Worm (Caenorhabditis elegans) whole organism, young adult: ENCODE measurements around the gene kvs-3.

ENCODE experiments used
- B0035.1 ChIP-seq: sonication (generic microtip); optimal IDR thresholded peaks from 2 replicates; lab custom pipeline; 2016; ENCODE audit warnings: missing genetic modification characterization, mild to moderate bottlenecking, missing compliant biosample characterization, missing genotype, missing genetic modification reagents
- F33H1.4 ChIP-seq: fragments of 200-800 bp; sonication (Bioruptor generic); IDR thresholded peaks from 2 replicates; pipeline ENCODE4 v1.3.6; 2022; ENCODE audit warnings: missing genetic modification reagents, missing genetic modification characterization, missing compliant biosample characterization
- F37B4.10 ChIP-seq: fragments of 200-800 bp; sonication (Bioruptor generic); IDR thresholded peaks from 2 replicates; pipeline ENCODE4 v1.3.6; 2022; ENCODE audit warnings: missing genetic modification characterization, missing compliant biosample characterization
- F49E8.2 ChIP-seq: sonication (generic microtip); optimal IDR thresholded peaks from 3 replicates; lab custom pipeline; 2017; ENCODE audit warnings: missing genetic modification characterization, mild to moderate bottlenecking, missing compliant biosample characterization, antibody characterized with exemption, moderate library complexity; ENCODE audit not compliant: insufficient read depth
- F52B5.7 ChIP-seq: sonication (generic microtip); optimal IDR thresholded peaks from 2 replicates; lab custom pipeline; 2016; ENCODE audit warnings: mild to moderate bottlenecking, missing genetic modification characterization, missing compliant biosample characterization
- K11D2.4 ChIP-seq: fragments of 200-800 bp; sonication (Bioruptor generic); IDR thresholded peaks from 2 replicates; pipeline ENCODE4 v1.3.6; 2022; ENCODE audit warnings: missing genetic modification reagents, missing genetic modification characterization, missing compliant biosample characterization
- Y53F4B.3 ChIP-seq: fragments of 200-800 bp; sonication (Bioruptor generic); IDR thresholded peaks from 2 replicates; pipeline ENCODE4 v1.3.6; 2022; ENCODE audit warnings: missing genetic modification reagents, missing genetic modification characterization, missing compliant biosample characterization
- Y53G8AR.9 ChIP-seq: fragments of 200-800 bp; sonication (Bioruptor generic); conservative IDR thresholded peaks from 2 replicates; pipeline ENCODE4 v1.3.6; 2022; ENCODE audit warnings: missing genetic modification reagents, missing genetic modification characterization, missing compliant biosample characterization
- Y56A3A.18 ChIP-seq: fragments of 200-800 bp; sonication (Bioruptor generic); IDR thresholded peaks from 2 replicates; pipeline ENCODE4 v1.3.6; 2022; ENCODE audit warnings: missing genetic modification reagents, missing genetic modification characterization, missing compliant biosample characterization
- Y67H2A.10 ChIP-seq: fragments of 200-800 bp; sonication (Bioruptor generic); conservative IDR thresholded peaks from 2 replicates; pipeline ENCODE4 v1.3.6; 2022; ENCODE audit warnings: missing genetic modification reagents, missing genetic modification characterization, missing compliant biosample characterization
- ZK185.1 ChIP-seq: sonication (generic microtip); optimal IDR thresholded peaks from 2 replicates; lab custom pipeline; 2016; ENCODE audit warnings: mild to moderate bottlenecking, missing genetic modification characterization, missing compliant biosample characterization; ENCODE audit not compliant: poor library complexity, severe bottlenecking
- aptf-2 ChIP-seq: fragments of 200-800 bp; sonication (Bioruptor generic); conservative IDR thresholded peaks from 2 replicates; pipeline ENCODE4 v1.3.6; 2022; ENCODE audit warnings: missing genetic modification reagents, missing genetic modification characterization, missing compliant biosample characterization
- atf-7 ChIP-seq: sonication (generic microtip); optimal IDR thresholded peaks from 2 replicates; lab custom pipeline; 2017; ENCODE audit warnings: mild to moderate bottlenecking, missing genetic modification characterization, missing compliant biosample characterization
- athp-1 ChIP-seq: sonication (generic microtip); optimal IDR thresholded peaks from 2 replicates; lab custom pipeline; 2017; ENCODE audit warnings: mild to moderate bottlenecking, missing genetic modification characterization, missing compliant biosample characterization
- attf-3 ChIP-seq: fragments of 200-800 bp; sonication (Bioruptor generic); conservative IDR thresholded peaks from 2 replicates; pipeline ENCODE4 v1.3.6; 2022; ENCODE audit warnings: missing genetic modification reagents, missing genetic modification characterization, missing compliant biosample characterization
- bed-1 ChIP-seq: fragments of 200-800 bp; sonication (Bioruptor generic); IDR thresholded peaks from 2 replicates; pipeline ENCODE4 v1.3.6; 2022; ENCODE audit warnings: missing genetic modification reagents, missing genetic modification characterization, missing compliant biosample characterization
- ceh-100 ChIP-seq: fragments of 200-800 bp; sonication (Bioruptor generic); IDR thresholded peaks from 2 replicates; pipeline ENCODE4 v1.3.6; 2022; ENCODE audit warnings: missing genetic modification reagents, missing genetic modification characterization, missing compliant biosample characterization
- ceh-40 ChIP-seq: fragments of 200-800 bp; sonication (Bioruptor generic); IDR thresholded peaks from 2 replicates; pipeline ENCODE4 v1.3.6; 2022; ENCODE audit warnings: missing genetic modification characterization, missing compliant biosample characterization
- ceh-91 ChIP-seq: fragments of 200-800 bp; sonication (Bioruptor generic); IDR thresholded peaks from 2 replicates; pipeline ENCODE4 v1.3.6; 2022; ENCODE audit warnings: missing genetic modification reagents, missing genetic modification characterization, missing compliant biosample characterization
- dpff-1 ChIP-seq: sonication (generic microtip); optimal IDR thresholded peaks from 2 replicates; lab custom pipeline; 2017; ENCODE audit warnings: mild to moderate bottlenecking, missing genetic modification characterization, missing compliant biosample characterization
- dpl-1 ChIP-seq: fragments of 150-350 bp; optimal IDR thresholded peaks from 2 replicates; lab custom pipeline; 2014; ENCODE audit warnings: missing biosample characterization, missing genetic modification reagents, missing genetic modification characterization
- efl-1 ChIP-seq: fragments of 150-350 bp; optimal IDR thresholded peaks from 2 replicates; lab custom pipeline; 2014; ENCODE audit warnings: missing biosample characterization, missing genetic modification reagents, missing genetic modification characterization
- egl-18 ChIP-seq: fragments of 200-800 bp; sonication (Bioruptor generic); IDR thresholded peaks from 2 replicates; pipeline ENCODE4 v1.3.6; 2022; ENCODE audit warnings: missing genetic modification reagents, missing genetic modification characterization, missing compliant biosample characterization
- him-1 ChIP-seq: sonication (generic microtip); optimal IDR thresholded peaks from 2 replicates; lab custom pipeline; 2016; ENCODE audit warnings: missing genotype, missing genetic modification reagents, missing genetic modification characterization, missing compliant biosample characterization
- hmg-20 ChIP-seq: fragments of 200-800 bp; sonication (Bioruptor generic); IDR thresholded peaks from 2 replicates; pipeline ENCODE4 v1.3.6; 2022; ENCODE audit warnings: missing genetic modification reagents, missing genetic modification characterization, missing compliant biosample characterization
- lin-35 ChIP-seq, 3 experiments: fragments of 150-350 bp in 2 of 3; sonication (generic microtip) in 1 of 3; optimal IDR thresholded peaks; 2 replicates each; lab custom pipeline; 2014 to 2018; ENCODE audit warnings: missing biosample characterization in 3 of 3, missing genetic modification characterization in 3 of 3, missing genetic modification reagents in 3 of 3
- lin-40 ChIP-seq: sonication (generic microtip); optimal IDR thresholded peaks from 2 replicates; lab custom pipeline; 2016; ENCODE audit warnings: missing genetic modification characterization, mild to moderate bottlenecking, missing compliant biosample characterization, missing genotype, missing genetic modification reagents
- lin-54 ChIP-seq: fragments of 200-800 bp; sonication (Bioruptor generic); optimal IDR thresholded peaks from 2 replicates; lab custom pipeline; 2018; ENCODE audit warnings: mild to moderate bottlenecking, missing genetic modification characterization, missing compliant biosample characterization
- madf-3 ChIP-seq: fragments of 200-800 bp; sonication (Bioruptor generic); IDR thresholded peaks from 2 replicates; pipeline ENCODE4 v1.3.6; 2022; ENCODE audit warnings: missing genetic modification reagents, missing genetic modification characterization, missing compliant biosample characterization
- madf-6 ChIP-seq: fragments of 200-800 bp; sonication (Bioruptor generic); IDR thresholded peaks from 2 replicates; pipeline ENCODE4 v1.3.6; 2022; ENCODE audit warnings: missing genetic modification reagents, missing genetic modification characterization, missing compliant biosample characterization
- mel-28 ChIP-seq: sonication (generic microtip); optimal IDR thresholded peaks from 2 replicates; lab custom pipeline; 2016; ENCODE audit warnings: borderline replicate concordance, mild to moderate bottlenecking, missing genetic modification characterization, missing compliant biosample characterization
- nfyb-1 ChIP-seq: fragments of 200-800 bp; sonication (Bioruptor generic); IDR thresholded peaks from 2 replicates; pipeline ENCODE4 v1.3.6; 2022; ENCODE audit warnings: missing genetic modification reagents, missing genetic modification characterization, missing compliant biosample characterization
- nhr-179 ChIP-seq: sonication (generic microtip); optimal IDR thresholded peaks from 2 replicates; lab custom pipeline; 2016; ENCODE audit warnings: mild to moderate bottlenecking, missing genetic modification characterization, missing compliant biosample characterization
- nhr-27 ChIP-seq: fragments of 200-800 bp; sonication (Bioruptor generic); optimal IDR thresholded peaks from 2 replicates; lab custom pipeline; 2018; ENCODE audit warnings: mild to moderate bottlenecking, missing genetic modification characterization, moderate library complexity, missing compliant biosample characterization
- repo-1 ChIP-seq: sonication (generic microtip); optimal IDR thresholded peaks from 2 replicates; lab custom pipeline; 2017; ENCODE audit warnings: mild to moderate bottlenecking, missing genetic modification characterization, missing compliant biosample characterization
- rpc-1 ChIP-seq, 2 experiments: fragments of 150-350 bp in 1 of 2; sonication (generic microtip) in 1 of 2; optimal IDR thresholded peaks; 2 replicates each; lab custom pipeline; 2014 to 2018; ENCODE audit warnings: missing biosample characterization in 1 of 2, missing genetic modification characterization in 1 of 2, missing genetic modification reagents in 1 of 2, missing genotype in 1 of 2
- sea-2 ChIP-seq: fragments of 200-800 bp; sonication (Bioruptor generic); IDR thresholded peaks from 2 replicates; pipeline ENCODE4 v1.3.6; 2022; ENCODE audit warnings: missing genetic modification characterization, missing compliant biosample characterization
- unc-62 ChIP-seq: fragments of 150-350 bp; optimal IDR thresholded peaks from 2 replicates; lab custom pipeline; 2014; ENCODE audit warnings: missing biosample characterization, missing genetic modification reagents, missing genetic modification characterization
- xnd-1 ChIP-seq: sonication (generic microtip); optimal IDR thresholded peaks from 2 replicates; lab custom pipeline; 2016; ENCODE audit warnings: missing genotype, missing genetic modification reagents, missing genetic modification characterization, missing compliant biosample characterization
- zim-3 ChIP-seq: sonication (generic microtip); optimal IDR thresholded peaks from 2 replicates; lab custom pipeline; 2017; ENCODE audit warnings: mild to moderate bottlenecking, missing genetic modification characterization, moderate library complexity, missing compliant biosample characterization
- ztf-18 ChIP-seq: sonication (generic microtip); optimal IDR thresholded peaks from 2 replicates; lab custom pipeline; 2016; ENCODE audit warnings: missing genotype, mild to moderate bottlenecking, missing genetic modification characterization, missing compliant biosample characterization
- ztf-25 ChIP-seq: fragments of 200-800 bp; sonication (Bioruptor generic); IDR thresholded peaks from 2 replicates; pipeline ENCODE4 v1.3.6; 2022; ENCODE audit warnings: missing genetic modification reagents, missing genetic modification characterization, missing compliant biosample characterization
- ztf-6 ChIP-seq: fragments of 200-800 bp; sonication (Bioruptor generic); IDR thresholded peaks from 2 replicates; pipeline ENCODE4 v1.3.6; 2022; ENCODE audit warnings: missing genetic modification reagents, missing genetic modification characterization, missing compliant biosample characterization

The kvs-3 gene

ce11 chrV:9343629-9344624 is 25.8 kb downstream of the kvs-3 start, which contains the start of gene tos-1 (continued):
- TF ChIP-seq F33H1.4 (GFP tag; lab: Robert Waterston, UW) (peak; percentile 62), ztf-6 (peak; percentile 91), aptf-2 (GFP tag; lab: Robert Waterston, UW) (0 out of 2 replicates have a peak, but pooled peaks have one; percentile 42), bed-1 (no peak), mel-28 (peak; percentile 78), ceh-100 (GFP tag; lab: Robert Waterston, UW) (peak; percentile 66), atf-7 (peak; percentile 99), hmg-20 (no peak), F37B4.10 (GFP tag; lab: Robert Waterston, UW) (0 out of 2 replicates have a peak, but pooled peaks have one; percentile 63), Y53F4B.3 (peak; percentile 7; the same call in 1 of the 2 replicates), Y67H2A.10 (peak; percentile 98), B0035.1 (peak; percentile 91), sea-2 (GFP tag; lab: Robert Waterston, UW) (peak; percentile 67; the same call in 1 of the 2 replicates), madf-3 (GFP tag; lab: Robert Waterston, UW) (peak; percentile 100), Y56A3A.18 (peak; percentile 16; the same call in 1 of the 2 replicates), ztf-18 (tag; lab: Kevin White, UChicago) (peak; percentile 84), unc-62 (GFP tag; lab: Kevin White, UChicago) (peak; percentile 59), madf-6 (GFP tag; lab: Robert Waterston, UW) (peak; percentile 46; the same call in 1 of the 2 replicates)
- TF ChIP-seq, all 124 proteins: peak for 91

ce11 chrV:9346804-9347203 is 28.7 kb downstream of the kvs-3 start, which contains the start of the genes K07B1.7 and try-5:
Gene K07B1.7 (minus strand): TSS chrV:9346962.
Gene try-5 (plus strand): TSS chrV:9347044.
- TF ChIP-seq dpl-1 (GFP tag; lab: Kevin White, UChicago) (peak; percentile 26), ceh-91 (GFP tag; lab: Robert Waterston, UW) (no peak), lin-54 (GFP tag; lab: Kevin White, UChicago) (peak; percentile 87), lin-35 (GFP tag; optimal IDR thresholded peaks at IDR 0.05; lab: Kevin White, UChicago) (peak in 1 of 3 experiments; percentile 85), lin-40 (tag; lab: Kevin White, UChicago) (no peak), attf-3 (GFP tag; lab: Robert Waterston, UW) (peak; percentile 93), ZK185.1 (tag; lab: Kevin White, UChicago) (no peak), K11D2.4 (GFP tag; lab: Robert Waterston, UW) (no peak), xnd-1 (tag; lab: Kevin White, UChicago) (no peak), ztf-25 (GFP tag; lab: Robert Waterston, UW) (no peak), repo-1 (no peak), rpc-1 (optimal IDR thresholded peaks at IDR 0.05; lab: Kevin White, UChicago) (no peak), rpc-1 (tag; optimal IDR thresholded peaks at IDR 0.05; lab: Kevin White, UChicago) (no peak), efl-1 (GFP tag; lab: Kevin White, UChicago) (peak; percentile 68), him-1 (tag; lab: Kevin White, UChicago) (peak; percentile 36)

ce11 chrV:9349687-9350086 is 31.6 kb downstream of the kvs-3 start, which contains the start of gene srx-47:
Gene srx-47 (plus strand): TSS chrV:9349987.
- TF ChIP-seq Y53G8AR.9: no peak
- no peak for TF ChIP-seq zim-3 (tag; lab: Kevin White, UChicago)
- TF ChIP-seq ztf-25 (GFP tag; lab: Robert Waterston, UW): no peak
- TF ChIP-seq nfyb-1 (GFP tag; lab: Robert Waterston, UW): no peak
- no peak for TF ChIP-seq egl-18
- TF ChIP-seq nhr-27 (tag; lab: Kevin White, UChicago): no peak
- TF ChIP-seq efl-1 (GFP tag; lab: Kevin White, UChicago): no peak
- TF ChIP-seq F49E8.2: no peak
- no peak for TF ChIP-seq nhr-179
- TF ChIP-seq dpff-1 (tag; lab: Kevin White, UChicago): no peak
- TF ChIP-seq atf-7: no peak
- TF ChIP-seq bed-1: no peak
- TF ChIP-seq ceh-40 (GFP tag; lab: Robert Waterston, UW): no peak
- TF ChIP-seq athp-1 (tag; lab: Kevin White, UChicago): no peak
- no peak for TF ChIP-seq F52B5.7 (tag; lab: Kevin White, UChicago)
